Worm (Caenorhabditis elegans): Measurements from ENCODE around the gene dpf-5.

Gene dpf-5

DNA sequence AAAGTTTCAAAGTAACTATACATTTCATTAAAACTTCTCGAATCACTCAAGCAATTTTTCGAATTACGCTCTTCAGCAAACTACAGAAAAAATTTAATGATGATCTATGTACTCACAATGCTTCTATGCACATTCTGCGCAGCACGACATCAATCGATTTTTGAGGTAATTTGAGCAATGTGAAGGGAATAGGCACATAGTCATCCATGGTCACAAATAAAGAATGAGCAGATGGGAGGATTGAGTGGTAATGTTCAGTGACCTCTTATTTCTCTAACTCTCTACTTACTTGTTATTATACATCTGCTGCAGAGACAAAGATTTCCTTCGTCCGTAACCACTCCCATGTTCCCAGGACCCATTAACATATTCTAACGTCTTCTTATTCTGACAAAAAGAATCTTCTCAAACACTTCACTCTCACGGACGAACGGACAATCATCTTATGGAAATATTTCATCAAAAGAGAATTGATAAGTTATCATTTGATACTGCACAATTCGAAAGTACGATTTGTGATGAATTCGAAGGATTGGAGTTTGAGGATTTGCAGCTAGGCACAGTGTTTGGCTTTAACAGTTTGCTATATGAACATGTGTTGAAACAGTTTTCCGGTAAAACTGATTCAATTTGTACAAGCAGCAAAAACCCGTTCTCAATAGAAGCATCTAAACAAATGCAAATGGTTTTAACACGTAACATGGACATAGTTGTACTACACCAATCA is 50.3 kb downstream of the dpf-5 start, which contains the start of the genes fbxb-77 and Y17G9B.11:
TSS of gene fbxb-77 (minus strand) at position 229 of the 727 bp plus-strand sequence.
TSS of gene Y17G9B.11 (plus strand) at position 677 of the 727 bp plus-strand sequence.
- TF ChIP-seq nhr-25 (tag; optimal IDR thresholded peaks at IDR 0.05) (no peak), daf-12 (tag; optimal IDR thresholded peaks at IDR 0.05) (no peak), unc-62 (GFP tag; optimal IDR thresholded peaks at IDR 0.05) (no peak), pha-4 (tag; optimal IDR thresholded peaks at IDR 0.05) (no peak), ceh-9 (tag; optimal IDR thresholded peaks at IDR 0.05) (no peak), nhr-77 (tag; optimal IDR thresholded peaks at IDR 0.05) (no peak), skn-1 (tag; optimal IDR thresholded peaks at IDR 0.05) (no peak), ceh-16 (tag; optimal IDR thresholded peaks at IDR 0.05) (no peak), nhr-43 (tag; optimal IDR thresholded peaks at IDR 0.05; ENCODE audit: poor library complexity, severe bottlenecking) (no peak), ceh-82 (tag; optimal IDR thresholded peaks at IDR 0.05) (no peak), nhr-237 (tag; optimal IDR thresholded peaks at IDR 0.05) (no peak), zag-1 (tag; optimal IDR thresholded peaks at IDR 0.05) (no peak), nhr-67 (tag; optimal IDR thresholded peaks at IDR 0.05) (no peak), nhr-76 (tag; optimal IDR thresholded peaks at IDR 0.05) (no peak)
